Fruit fly (Drosophila melanogaster) whole organism, embryonic: ENCODE results near the gene CG17140.

Experiments used
- ATbp ChIP-seq: fragments of 200-800 bp; sonication (Bioruptor generic); optimal IDR thresholded peaks from 2 replicates; lab custom pipeline; 2017; ENCODE audit warnings: missing biosample characterization, mild to moderate bottlenecking, missing genetic modification characterization, missing genetic modification reagents
- BtbVII ChIP-seq: fragments of 200-800 bp; sonication (Bioruptor generic); optimal IDR thresholded peaks from 3 replicates; lab custom pipeline; 2017; ENCODE audit warnings: missing biosample characterization, mild to moderate bottlenecking, missing genetic modification characterization
- Bteb2 ChIP-seq: fragments of 200-800 bp; sonication (Bioruptor generic); optimal IDR thresholded peaks from 2 replicates; lab custom pipeline; 2016; ENCODE audit warnings: missing biosample characterization, missing genetic modification characterization
- CG10654 ChIP-seq: fragments of 200-800 bp; sonication (Bioruptor generic); optimal IDR thresholded peaks from 2 replicates; lab custom pipeline; 2016; ENCODE audit warnings: missing biosample characterization, missing genetic modification characterization
- CG10979 ChIP-seq: fragments of 200-800 bp; sonication (Bioruptor generic); optimal IDR thresholded peaks from 2 replicates; lab custom pipeline; 2018; ENCODE audit warnings: missing biosample characterization, mild to moderate bottlenecking, missing genetic modification characterization, moderate library complexity
- CG11504 ChIP-seq: fragments of 200-800 bp; sonication (Bioruptor generic); optimal IDR thresholded peaks from 3 replicates; lab custom pipeline; 2019; ENCODE audit warnings: missing biosample characterization, mild to moderate bottlenecking, missing genetic modification characterization, moderate library complexity
- CG12659 ChIP-seq: fragments of 200-800 bp; sonication (Bioruptor generic); optimal IDR thresholded peaks from 3 replicates; lab custom pipeline; 2017; ENCODE audit warnings: mild to moderate bottlenecking, missing biosample characterization, missing genetic modification reagents, missing genetic modification characterization
- CG15011 ChIP-seq: fragments of 200-800 bp; sonication (Bioruptor generic); optimal IDR thresholded peaks from 3 replicates; lab custom pipeline; 2018; ENCODE audit warnings: missing biosample characterization, mild to moderate bottlenecking, missing genetic modification characterization
- CG15073 ChIP-seq: fragments of 200-800 bp; sonication (Bioruptor generic); optimal IDR thresholded peaks from 2 replicates; lab custom pipeline; 2016; ENCODE audit warnings: missing biosample characterization, missing genetic modification characterization
- CG16813 ChIP-seq: fragments of 200-800 bp; sonication (Bioruptor generic); IDR thresholded peaks from 3 replicates; pipeline ENCODE4 v1.3.6; 2022; ENCODE audit warnings: missing biosample characterization, missing genetic modification characterization; ENCODE audit not compliant: partially characterized antibody
- CG17829 ChIP-seq: fragments of 200-800 bp; optimal IDR thresholded peaks from 2 replicates; lab custom pipeline; 2019; ENCODE audit warnings: missing biosample characterization, mild to moderate bottlenecking, missing genetic modification characterization, moderate library complexity
- CG1832 ChIP-seq: fragments of 200-800 bp; sonication (Bioruptor generic); optimal IDR thresholded peaks from 2 replicates; lab custom pipeline; 2017; ENCODE audit warnings: missing biosample characterization, mild to moderate bottlenecking, missing genetic modification characterization, inconsistent platforms
- CG18599 ChIP-seq: fragments of 200-800 bp; sonication (Bioruptor generic); optimal IDR thresholded peaks from 3 replicates; lab custom pipeline; 2017; ENCODE audit warnings: missing biosample characterization, missing genetic modification characterization, mild to moderate bottlenecking, moderate library complexity, missing genetic modification reagents
- CG18619 ChIP-seq: fragments of 200-800 bp; sonication (Bioruptor generic); optimal IDR thresholded peaks from 3 replicates; lab custom pipeline; 2017; ENCODE audit warnings: missing biosample characterization, mild to moderate bottlenecking, missing genetic modification characterization
- CG2202 ChIP-seq: fragments of 200-800 bp; sonication (Bioruptor generic); optimal IDR thresholded peaks from 2 replicates; lab custom pipeline; 2018; ENCODE audit warnings: missing biosample characterization, mild to moderate bottlenecking, missing genetic modification characterization
- CG2678 ChIP-seq: fragments of 200-800 bp; sonication (Bioruptor generic); optimal IDR thresholded peaks from 3 replicates; lab custom pipeline; 2019; ENCODE audit warnings: missing biosample characterization, mild to moderate bottlenecking, missing genetic modification characterization, moderate library complexity
- CG31365 ChIP-seq: fragments of 200-800 bp; sonication (Bioruptor generic); optimal IDR thresholded peaks from 2 replicates; lab custom pipeline; 2018; ENCODE audit warnings: missing biosample characterization, mild to moderate bottlenecking, missing genetic modification characterization
- CG6689 ChIP-seq: fragments of 200-800 bp; sonication (Bioruptor generic); IDR thresholded peaks from 2 replicates; pipeline ENCODE4 v1.3.6; 2022; ENCODE audit warnings: missing biosample characterization, missing genetic modification characterization
- CG9215 ChIP-seq: fragments of 200-800 bp; sonication (Bioruptor generic); IDR thresholded peaks from 2 replicates; pipeline ENCODE4 v1.3.6; 2022; ENCODE audit warnings: missing biosample characterization, missing genetic modification characterization
- CG9727 ChIP-seq: fragments of 200-800 bp; sonication (Bioruptor generic); optimal IDR thresholded peaks from 3 replicates; lab custom pipeline; 2017; ENCODE audit warnings: missing biosample characterization, mild to moderate bottlenecking, missing genetic modification characterization
- CG9876 ChIP-seq: fragments of 200-800 bp; sonication (Bioruptor generic); optimal IDR thresholded peaks from 2 replicates; lab custom pipeline; 2016; ENCODE audit warnings: missing biosample characterization, missing genetic modification characterization
- Dip2 ChIP-seq: fragments of 200-800 bp; sonication (Bioruptor generic); IDR thresholded peaks from 2 replicates; pipeline ENCODE4 v1.3.6; 2022; ENCODE audit warnings: missing biosample characterization, missing genetic modification characterization
- E2f2 ChIP-seq: fragments of 200-800 bp; sonication (Bioruptor generic); IDR thresholded peaks from 2 replicates; pipeline ENCODE4 v1.3.6; 2022; ENCODE audit warnings: missing biosample characterization, missing genetic modification characterization
- Fer3 ChIP-seq: fragments of 200-800 bp; sonication (Bioruptor generic); optimal IDR thresholded peaks from 2 replicates; lab custom pipeline; 2018; ENCODE audit warnings: missing biosample characterization, mild to moderate bottlenecking, missing genetic modification characterization, moderate library complexity
- GATAe ChIP-seq: fragments of 200-800 bp; sonication (Bioruptor generic); conservative IDR thresholded peaks from 2 replicates; pipeline ENCODE4 v1.3.6; 2022; ENCODE audit warnings: missing biosample characterization, missing genetic modification characterization
- Meics ChIP-seq: fragments of 200-800 bp; sonication (Bioruptor generic); optimal IDR thresholded peaks from 2 replicates; lab custom pipeline; 2017; ENCODE audit warnings: missing biosample characterization, mild to moderate bottlenecking, missing genetic modification characterization
- Rfx ChIP-seq: fragments of 200-800 bp; sonication (Bioruptor generic); IDR thresholded peaks from 2 replicates; pipeline ENCODE4 v1.3.6; 2022; ENCODE audit warnings: missing biosample characterization, missing genetic modification characterization
- Side ChIP-seq: fragments of 200-800 bp; sonication (Bioruptor generic); optimal IDR thresholded peaks from 2 replicates; lab custom pipeline; 2016; ENCODE audit warnings: missing biosample characterization, missing genetic modification characterization
- YL-1 ChIP-seq: fragments of 200-800 bp; sonication (Bioruptor generic); optimal IDR thresholded peaks from 3 replicates; lab custom pipeline; 2017; ENCODE audit warnings: missing biosample characterization, mild to moderate bottlenecking, missing genetic modification characterization
- caup ChIP-seq: fragments of 200-800 bp; sonication (Bioruptor generic); optimal IDR thresholded peaks from 3 replicates; lab custom pipeline; 2017; ENCODE audit warnings: missing biosample characterization, mild to moderate bottlenecking, missing genetic modification characterization, moderate library complexity; ENCODE audit not compliant: severe bottlenecking
- crc ChIP-seq: fragments of 200-800 bp; sonication (Bioruptor generic); optimal IDR thresholded peaks from 2 replicates; lab custom pipeline; 2016; ENCODE audit warnings: missing biosample characterization, missing genetic modification characterization
- emc ChIP-seq: fragments of 200-800 bp; sonication (Bioruptor generic); optimal IDR thresholded peaks from 2 replicates; lab custom pipeline; 2016; ENCODE audit warnings: missing biosample characterization, missing genetic modification characterization
- h ChIP-seq: fragments of >200 bp; optimal IDR thresholded peaks from 2 replicates; lab custom pipeline; 2017
- insv ChIP-seq, 2 experiments: fragments of 200-800 bp; sonication (Bioruptor generic); optimal IDR thresholded peaks; 3 replicates each; lab custom pipeline; 2016 to 2018; ENCODE audit warnings: missing biosample characterization in 2 of 2, missing genetic modification characterization in 2 of 2
- lilli ChIP-seq: fragments of 200-800 bp; sonication (Bioruptor generic); optimal IDR thresholded peaks from 3 replicates; lab custom pipeline; 2016; ENCODE audit warnings: missing biosample characterization, missing genetic modification characterization
- mld ChIP-seq: fragments of 200-800 bp; sonication (Bioruptor generic); IDR thresholded peaks from 3 replicates; pipeline ENCODE4 v1.3.6; 2022; ENCODE audit warnings: missing biosample characterization, missing genetic modification characterization; ENCODE audit not compliant: partially characterized antibody
- org-1 ChIP-seq: fragments of 200-800 bp; sonication (Bioruptor generic); optimal IDR thresholded peaks from 2 replicates; lab custom pipeline; 2017; ENCODE audit warnings: missing biosample characterization, missing genetic modification characterization
- pho ChIP-seq: fragments of 200-800 bp; sonication (Bioruptor generic); optimal IDR thresholded peaks from 2 replicates; lab custom pipeline; 2016; ENCODE audit warnings: missing biosample characterization, missing genetic modification characterization
- phol ChIP-seq: fragments of 200-800 bp; sonication (Bioruptor generic); optimal IDR thresholded peaks from 3 replicates; lab custom pipeline; 2018; ENCODE audit warnings: missing biosample characterization, mild to moderate bottlenecking, missing genetic modification characterization, moderate library complexity
- sna ChIP-seq: fragments of 200-800 bp; sonication (Bioruptor generic); IDR thresholded peaks from 2 replicates; pipeline ENCODE4 v1.3.6; 2022; ENCODE audit warnings: missing biosample characterization, missing genetic modification characterization; ENCODE audit not compliant: partially characterized antibody
- sug ChIP-seq: fragments of 200-800 bp; optimal IDR thresholded peaks from 2 replicates; lab custom pipeline; 2019; ENCODE audit warnings: missing biosample characterization, mild to moderate bottlenecking, missing genetic modification characterization, moderate library complexity
- tna ChIP-seq: fragments of 200-800 bp; sonication (Bioruptor generic); IDR thresholded peaks from 2 replicates; pipeline ENCODE4 v1.3.6; 2022; ENCODE audit warnings: missing biosample characterization, missing genetic modification characterization; ENCODE audit not compliant: partially characterized antibody
- trem ChIP-seq: fragments of 200-800 bp; optimal IDR thresholded peaks from 3 replicates; lab custom pipeline; 2019; ENCODE audit warnings: missing biosample characterization, mild to moderate bottlenecking, missing genetic modification characterization, moderate library complexity
- ttk ChIP-seq: fragments of 200-800 bp; sonication (Bioruptor generic); IDR thresholded peaks from 2 replicates; pipeline ENCODE4 v2.1.2; 2022; ENCODE audit warnings: missing biosample characterization, missing genetic modification characterization
- twi ChIP-seq: fragments of 200-800 bp; optimal IDR thresholded peaks from 2 replicates; lab custom pipeline; 2019; ENCODE audit warnings: missing biosample characterization, mild to moderate bottlenecking, missing genetic modification characterization, moderate library complexity
- unc-4 ChIP-seq: fragments of 200-800 bp; sonication (Bioruptor generic); IDR thresholded peaks from 2 replicates; pipeline ENCODE4 v1.3.6; 2022; ENCODE audit warnings: missing biosample characterization, missing genetic modification characterization; ENCODE audit not compliant: partially characterized antibody
- zen ChIP-seq: fragments of 200-800 bp; sonication (Bioruptor generic); optimal IDR thresholded peaks from 3 replicates; lab custom pipeline; 2018; ENCODE audit warnings: missing biosample characterization, mild to moderate bottlenecking, missing genetic modification characterization, moderate library complexity

CG17140 gene

dm6 chr2L:10858064-10859047 lies 12.9 kb upstream of the CG17140 start, which contains the start of the genes aurB and Stam (continued):
- TF ChIP-seq trem (peak; percentile 36), CG11504 (peak; percentile 73), org-1 (GFP tag; lab: Kevin White, UChicago) (no peak), twi (peak; percentile 48), CG2202 (peak; percentile 5), phol (tag; lab: Kevin White, UChicago) (peak; percentile 71), Meics (GFP tag; lab: Kevin White, UChicago) (peak; percentile 39), Fer3 (tag; lab: Kevin White, UChicago) (peak; percentile 56), lilli (GFP tag; lab: Kevin White, UChicago) (no peak), CG9876 (no peak), CG15011 (GFP tag; lab: Kevin White, UChicago) (no peak), Rfx (GFP tag; lab: Robert Waterston, UW) (0 out of 2 replicates have a peak, but pooled peaks have one; percentile 43), mld (no peak), CG10654 (GFP tag; lab: Kevin White, UChicago) (peak; percentile 22), sna (GFP tag; lab: Robert Waterston, UW) (no peak), CG18619 (GFP tag; lab: Kevin White, UChicago) (peak; percentile 40), Bteb2 (GFP tag; lab: Kevin White, UChicago) (no peak), CG16813 (GFP tag; lab: Robert Waterston, UW) (no peak), YL-1 (GFP tag; lab: Kevin White, UChicago) (peak; percentile 9), ttk (GFP tag; lab: Robert Waterston, UW) (peak; percentile 18; the same call in 1 of the 2 replicates), h (lab: Kevin White, UChicago) (no peak), insv (GFP tag; optimal IDR thresholded peaks at IDR 0.05; lab: Kevin White, UChicago) (peak; percentile 90 to 98), emc (GFP tag; lab: Kevin White, UChicago) (no peak), Side (GFP tag; lab: Kevin White, UChicago) (no peak), CG15073 (GFP tag; lab: Kevin White, UChicago) (no peak), GATAe (GFP tag; lab: Robert Waterston, UW) (no peak), caup (GFP tag; lab: Kevin White, UChicago) (peak; percentile 13), E2f2 (GFP tag; lab: Robert Waterston, UW) (peak; percentile 83), ATbp (GFP tag; lab: Kevin White, UChicago) (no peak), CG31365 (tag; lab: Kevin White, UChicago) (no peak), Dip2 (no peak), CG1832 (GFP tag; lab: Kevin White, UChicago) (no peak), tna (GFP tag; lab: Robert Waterston, UW) (no peak), crc (no peak), unc-4 (GFP tag; lab: Robert Waterston, UW) (no peak), CG9727 (GFP tag; lab: Kevin White, UChicago) (peak; percentile 59), CG6689 (GFP tag; lab: Robert Waterston, UW) (peak; percentile 50; the same call in 1 of the 2 replicates), zen (tag; lab: Kevin White, UChicago) (peak; percentile 53), BtbVII (GFP tag; lab: Kevin White, UChicago) (peak; percentile 51), CG17829 (tag; lab: Kevin White, UChicago) (peak; percentile 75), CG2678 (tag; lab: Kevin White, UChicago) (peak; percentile 72), CG18599 (peak; percentile 59), pho (no peak), sug (peak; percentile 31), CG10979 (tag; lab: Kevin White, UChicago) (peak; percentile 50), CG12659 (GFP tag; lab: Kevin White, UChicago) (peak; percentile 77), CG9215 (GFP tag; lab: Robert Waterston, UW) (no peak)
